Worm (Caenorhabditis elegans) whole organism, L1 larva: ENCODE results near the gene C15H11.10.

Experiments
- C04F5.9 ChIP-seq: sonication (generic microtip); optimal IDR thresholded peaks from 2 replicates; lab custom pipeline; 2016; ENCODE audit warnings: missing genetic modification characterization, missing compliant biosample characterization
- F16B12.6 ChIP-seq: fragments of 150-350 bp; optimal IDR thresholded peaks from 2 replicates; lab custom pipeline; 2014; ENCODE audit warnings: missing biosample characterization, missing genetic modification characterization
- aha-1 ChIP-seq: fragments of 150-350 bp; optimal IDR thresholded peaks from 2 replicates; lab custom pipeline; 2014; ENCODE audit warnings: missing biosample characterization, missing genetic modification characterization
- ama-1 ChIP-seq: fragments of 150-350 bp; optimal IDR thresholded peaks from 2 replicates; lab custom pipeline; 2014
- ceh-63 ChIP-seq: fragments of 200-800 bp; sonication (Bioruptor generic); optimal IDR thresholded peaks from 2 replicates; lab custom pipeline; 2018; ENCODE audit warnings: mild to moderate bottlenecking, missing genetic modification characterization, missing compliant biosample characterization
- efl-1 ChIP-seq, 4 experiments: fragments of 150-350 bp; optimal IDR thresholded peaks in 3 of 4; peaks in 1 of 4; 1 replicate in 1 of 4; 2 replicates in 3 of 4; lab custom pipeline; 2014; ENCODE audit warnings: missing biosample characterization in 2 of 4, missing genetic modification characterization in 2 of 4, missing genetic modification reagents in 2 of 4
- ets-5 ChIP-seq: fragments of 200-800 bp; sonication (Bioruptor generic); IDR thresholded peaks from 2 replicates; pipeline ENCODE4 v1.3.6; 2022; ENCODE audit warnings: missing genetic modification characterization, missing compliant biosample characterization
- fkh-10 ChIP-seq: sonication (generic microtip); optimal IDR thresholded peaks from 2 replicates; lab custom pipeline; 2017; ENCODE audit warnings: missing biosample characterization, missing genetic modification reagents, missing genetic modification characterization
- fkh-4 ChIP-seq: sonication (generic microtip); optimal IDR thresholded peaks from 2 replicates; lab custom pipeline; 2016; ENCODE audit warnings: missing compliant biosample characterization, missing genetic modification characterization, borderline replicate concordance
- fos-1 ChIP-seq: fragments of 150-350 bp; optimal IDR thresholded peaks from 2 replicates; lab custom pipeline; 2014; ENCODE audit warnings: missing biosample characterization, missing genetic modification characterization
- hlh-17 ChIP-seq: fragments of 200-800 bp; sonication (Bioruptor generic); optimal IDR thresholded peaks from 2 replicates; lab custom pipeline; 2018; ENCODE audit warnings: missing genetic modification characterization, mild to moderate bottlenecking, missing compliant biosample characterization, moderate library complexity, borderline replicate concordance
- hlh-4 ChIP-seq: sonication (generic microtip); optimal IDR thresholded peaks from 2 replicates; lab custom pipeline; 2016; ENCODE audit warnings: mild to moderate bottlenecking, missing genetic modification characterization, missing compliant biosample characterization
- isw-1 ChIP-seq: fragments of 200-800 bp; sonication (Bioruptor generic); IDR thresholded peaks from 2 replicates; pipeline ENCODE4 v1.3.6; 2022; ENCODE audit warnings: missing genetic modification characterization, missing compliant biosample characterization
- jun-1 ChIP-seq: fragments of 150-350 bp; optimal IDR thresholded peaks from 2 replicates; lab custom pipeline; 2014; ENCODE audit warnings: missing biosample characterization, missing genetic modification reagents, missing genetic modification characterization
- lin-13 ChIP-seq: fragments of 150-350 bp; optimal IDR thresholded peaks from 2 replicates; lab custom pipeline; 2014; ENCODE audit warnings: missing biosample characterization, missing genetic modification reagents, missing genetic modification characterization
- lin-14 ChIP-seq: fragments of 200-800 bp; sonication (Bioruptor generic); optimal IDR thresholded peaks from 2 replicates; lab custom pipeline; 2018; ENCODE audit warnings: mild to moderate bottlenecking, missing genetic modification characterization, moderate library complexity, missing compliant biosample characterization
- lir-3 ChIP-seq: sonication (generic microtip); optimal IDR thresholded peaks from 2 replicates; lab custom pipeline; 2016; ENCODE audit warnings: mild to moderate bottlenecking, missing genetic modification characterization, moderate library complexity, missing compliant biosample characterization; ENCODE audit not compliant: poor library complexity
- lsy-2 ChIP-seq, 2 experiments: fragments of 150-350 bp; optimal IDR thresholded peaks; 2 replicates each; lab custom pipeline; 2014; ENCODE audit warnings: missing biosample characterization in 2 of 2, missing genetic modification characterization in 2 of 2
- mab-9 ChIP-seq: fragments of 200-800 bp; sonication (Bioruptor generic); IDR thresholded peaks from 2 replicates; pipeline ENCODE4 v1.3.6; 2022; ENCODE audit warnings: missing genetic modification reagents, missing genetic modification characterization, missing compliant biosample characterization
- mef-2 ChIP-seq: fragments of 150-350 bp; optimal IDR thresholded peaks from 2 replicates; lab custom pipeline; 2014; ENCODE audit warnings: missing biosample characterization, missing genetic modification characterization
- mep-1 ChIP-seq: fragments of 150-350 bp; optimal IDR thresholded peaks from 2 replicates; lab custom pipeline; 2014; ENCODE audit warnings: missing biosample characterization, missing genetic modification characterization
- nhr-11 ChIP-seq: fragments of 150-350 bp; optimal IDR thresholded peaks from 2 replicates; lab custom pipeline; 2014; ENCODE audit warnings: missing biosample characterization, missing genetic modification characterization
- nhr-28 ChIP-seq: fragments of 150-350 bp; optimal IDR thresholded peaks from 2 replicates; lab custom pipeline; 2014; ENCODE audit warnings: missing biosample characterization, missing genetic modification characterization
- nhr-47 ChIP-seq: sonication (generic microtip); optimal IDR thresholded peaks from 2 replicates; lab custom pipeline; 2016; ENCODE audit warnings: mild to moderate bottlenecking, missing genetic modification characterization, moderate library complexity, missing compliant biosample characterization
- pag-3 ChIP-seq: sonication (generic microtip); optimal IDR thresholded peaks from 2 replicates; lab custom pipeline; 2017; ENCODE audit warnings: missing genetic modification characterization, mild to moderate bottlenecking, missing compliant biosample characterization, antibody characterized with exemption, borderline replicate concordance; ENCODE audit not compliant: insufficient read depth
- pax-3 ChIP-seq: fragments of 200-800 bp; sonication (Bioruptor generic); optimal IDR thresholded peaks from 2 replicates; lab custom pipeline; 2018; ENCODE audit warnings: mild to moderate bottlenecking, missing genetic modification characterization, moderate library complexity, missing compliant biosample characterization
- pqm-1 ChIP-seq: sonication (generic microtip); optimal IDR thresholded peaks from 3 replicates; lab custom pipeline; 2017; ENCODE audit warnings: missing biosample characterization, missing genetic modification characterization
- snpc-4 ChIP-seq: fragments of 150-350 bp; optimal IDR thresholded peaks from 2 replicates; lab custom pipeline; 2014; ENCODE audit warnings: missing biosample characterization, missing genetic modification characterization
- sptf-1 ChIP-seq: fragments of 150-350 bp; optimal IDR thresholded peaks from 2 replicates; lab custom pipeline; 2014; ENCODE audit warnings: missing biosample characterization, missing genetic modification characterization
- sup-37 ChIP-seq: fragments of 200-800 bp; sonication (Bioruptor generic); optimal IDR thresholded peaks from 2 replicates; lab custom pipeline; 2018; ENCODE audit warnings: mild to moderate bottlenecking, missing genetic modification characterization, missing compliant biosample characterization
- swsn-7 ChIP-seq: sonication (generic microtip); optimal IDR thresholded peaks from 2 replicates; lab custom pipeline; 2016; ENCODE audit warnings: missing genetic modification characterization, missing compliant biosample characterization
- tbx-2 ChIP-seq: sonication (generic microtip); optimal IDR thresholded peaks from 2 replicates; lab custom pipeline; 2016; ENCODE audit warnings: missing genetic modification characterization, missing compliant biosample characterization
- tlp-1 ChIP-seq: fragments of 150-350 bp; optimal IDR thresholded peaks from 2 replicates; lab custom pipeline; 2014; ENCODE audit warnings: missing biosample characterization, missing genetic modification characterization
- unc-130 ChIP-seq: fragments of 150-350 bp; optimal IDR thresholded peaks from 2 replicates; lab custom pipeline; 2017; ENCODE audit warnings: missing biosample characterization, missing genetic modification characterization, inconsistent platforms
- unc-98 ChIP-seq: fragments of 200-800 bp; sonication (Bioruptor generic); IDR thresholded peaks from 2 replicates; pipeline ENCODE4 v1.3.6; 2022; ENCODE audit warnings: missing genetic modification characterization, missing compliant biosample characterization
- xbp-1 ChIP-seq: sonication (generic microtip); optimal IDR thresholded peaks from 2 replicates; lab custom pipeline; 2016; ENCODE audit warnings: missing genetic modification characterization, missing compliant biosample characterization
- ztf-11 ChIP-seq, 2 experiments: sonication (generic microtip); optimal IDR thresholded peaks; 2 replicates each; lab custom pipeline; 2016 to 2017; ENCODE audit warnings: missing genetic modification characterization in 2 of 2, missing biosample characterization in 1 of 2, missing compliant biosample characterization in 1 of 2

The C15H11.10 gene

ce11 chrV:14414964-14415564 lies 23.1 kb downstream of the C15H11.10 start, which contains the start of the genes nxf-1 and C15H11.11 (continued):
- TF ChIP-seq efl-1 (optimal IDR thresholded peaks at IDR 0.05; lab: Kevin White, UChicago) (peak; percentile 69 to 77), efl-1 (GFP tag; optimal IDR thresholded peaks at IDR 0.05 in 1 of 2; lab: Kevin White, UChicago) (peak; percentile 75 to 97), ceh-63 (no peak), tbx-2 (tag; lab: Kevin White, UChicago) (peak; percentile 74), fkh-4 (tag; lab: Kevin White, UChicago) (no peak), fos-1 (tag; lab: Kevin White, UChicago) (peak; percentile 11), lir-3 (tag; lab: Kevin White, UChicago) (peak; percentile 14), mep-1 (tag; lab: Kevin White, UChicago) (peak; percentile 89), ets-5 (GFP tag; lab: Robert Waterston, UW) (no peak), sup-37 (GFP tag; lab: Kevin White, UChicago) (peak; percentile 17), ama-1 (no peak), sptf-1 (tag; lab: Kevin White, UChicago) (no peak), mab-9 (GFP tag; lab: Robert Waterston, UW) (no peak), nhr-11 (tag; lab: Kevin White, UChicago) (peak; percentile 22), C04F5.9 (tag; lab: Kevin White, UChicago) (no peak), pqm-1 (tag; lab: Kevin White, UChicago) (no peak), isw-1 (GFP tag; lab: Robert Waterston, UW) (peak; percentile 37; the same call in 1 of the 2 replicates), snpc-4 (tag; lab: Kevin White, UChicago) (peak; percentile 62), unc-98 (GFP tag; lab: Robert Waterston, UW) (0 out of 2 replicates have a peak, but pooled peaks have one; percentile 9), aha-1 (tag; lab: Kevin White, UChicago) (no peak), pag-3 (no peak), pax-3 (tag; lab: Kevin White, UChicago) (peak; percentile 49), mef-2 (tag; lab: Kevin White, UChicago) (no peak), ztf-11 (tag; optimal IDR thresholded peaks at IDR 0.05; lab: Kevin White, UChicago) (no peak), F16B12.6 (tag; lab: Kevin White, UChicago) (peak; percentile 96), hlh-4 (tag; lab: Kevin White, UChicago) (no peak), lin-13 (GFP tag; lab: Kevin White, UChicago) (peak; percentile 64), swsn-7 (tag; lab: Kevin White, UChicago) (peak; percentile 80), hlh-17 (no peak), jun-1 (tag; lab: Kevin White, UChicago) (peak; percentile 50), unc-130 (tag; lab: Kevin White, UChicago) (peak; percentile 65), nhr-47 (tag; lab: Kevin White, UChicago) (peak; percentile 85), xbp-1 (tag; lab: Kevin White, UChicago) (peak; percentile 76), nhr-28 (tag; lab: Kevin White, UChicago) (no peak), lin-14 (peak; percentile 80), fkh-10 (peak; percentile 33), tlp-1 (tag; lab: Kevin White, UChicago) (no peak)

- TF ChIP-seq lsy-2 (tag; optimal IDR thresholded peaks at IDR 0.05; lab: Kevin White, UChicago) (peak in 1 of 2 experiments; percentile 12), sup-37 (GFP tag; lab: Kevin White, UChicago) (no peak)
Observed at ce11 chrV:14417735-14418134, 25.8 kb downstream of the C15H11.10 start, which contains the start of the genes nxf-2 and set-31. Gene nxf-2, minus strand, starts transcription at chrV:14417835. Gene set-31, plus strand, starts transcription at chrV:14417903.

ce11 chrV:14419855-14420254 lies 27.9 kb downstream of the C15H11.10 start:
- no peak for TF ChIP-seq efl-1 (optimal IDR thresholded peaks at IDR 0.05; lab: Kevin White, UChicago)
- peak in 1 of 2 experiments; percentile 34 for TF ChIP-seq efl-1 (GFP tag; optimal IDR thresholded peaks at IDR 0.05 in 1 of 2; lab: Kevin White, UChicago)
- TF ChIP-seq lin-13 (GFP tag; lab: Kevin White, UChicago), result no peak
- TF ChIP-seq, all 84 proteins: peak for 1
